Worm (Caenorhabditis elegans) whole organism, dauer: Measurements from ENCODE around the gene F49E12.10.
"Not testable (repeated sequence)": the region's sequence is repeated elsewhere in the genome, so short reads cannot be mapped to it uniquely, and the experiment has no call there.

Experiments
- unc-62 ChIP-seq: sonication (generic microtip); optimal IDR thresholded peaks from 2 replicates; lab custom pipeline; 2017; ENCODE audit warnings: missing biosample characterization, missing genetic modification reagents, missing genetic modification characterization

F49E12.10 gene

ce11 chrII:8417059-8417668 lies 26.3 kb downstream of the F49E12.10 start, which contains the start of gene fdgt-2:
Gene fdgt-2, plus strand, starts transcription at chrII:8417618.
- no peak for TF ChIP-seq unc-62 (GFP tag; lab: Kevin White, UChicago)

ce11 chrII:8419015-8419414 lies 28.2 kb downstream of the F49E12.10 start:
- TF ChIP-seq unc-62 (GFP tag; lab: Kevin White, UChicago), result no peak

DNA sequence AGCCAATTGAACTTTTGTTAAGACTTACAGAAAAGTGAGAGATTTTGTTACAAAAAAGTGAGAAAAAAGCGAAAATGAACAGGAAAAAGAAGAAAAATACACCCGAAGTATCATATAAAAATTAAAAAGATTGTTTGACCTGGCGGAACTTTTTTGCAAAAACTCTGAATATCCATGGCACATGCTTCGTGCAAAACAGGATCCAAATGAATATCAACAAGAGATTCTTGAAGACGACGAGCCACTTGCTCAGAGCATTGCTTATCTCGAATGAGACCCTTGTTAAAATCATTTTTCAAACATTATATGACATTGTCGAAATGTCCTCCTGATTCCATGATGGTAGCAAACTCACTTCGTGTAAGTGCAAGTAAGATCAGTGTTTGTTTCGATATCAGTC lies 28.9 kb downstream of the F49E12.10 start, which contains the start of gene F14E5.8:
Gene F14E5.8, plus strand, starts transcription at position 301 of the 400 bp plus-strand sequence.
- not testable (repeated sequence) for TF ChIP-seq unc-62 (GFP tag; lab: Kevin White, UChicago)

DNA sequence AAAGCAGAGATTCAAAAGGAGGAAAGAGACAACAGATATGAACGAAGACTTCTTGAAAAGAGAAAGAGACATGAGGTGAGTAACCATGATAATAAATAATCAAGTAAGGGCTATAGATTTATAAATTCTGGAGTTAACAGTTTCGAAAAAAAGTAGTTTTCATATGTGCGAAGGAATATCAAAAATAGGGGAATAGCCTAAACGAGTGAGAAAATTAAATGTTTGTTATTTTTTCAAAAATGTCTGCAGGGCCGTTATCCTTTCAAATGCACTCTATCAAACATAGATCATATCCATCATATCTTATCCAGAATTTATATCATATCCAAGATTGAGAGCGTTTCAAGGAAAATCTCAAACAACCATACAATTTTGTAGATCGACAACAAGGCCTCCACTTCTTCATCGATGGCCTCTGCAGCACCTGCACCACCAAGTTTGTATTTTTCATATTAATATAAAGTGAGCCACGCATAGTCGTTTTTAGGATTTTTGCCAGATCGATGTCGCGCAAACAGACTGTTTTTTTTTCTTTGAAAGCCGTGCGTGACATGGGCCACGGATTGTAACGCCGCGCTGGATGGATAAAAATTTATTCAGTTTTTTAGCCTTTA lies 30.0 kb downstream of the F49E12.10 start:
- no peak for TF ChIP-seq unc-62 (GFP tag; lab: Kevin White, UChicago)

DNA sequence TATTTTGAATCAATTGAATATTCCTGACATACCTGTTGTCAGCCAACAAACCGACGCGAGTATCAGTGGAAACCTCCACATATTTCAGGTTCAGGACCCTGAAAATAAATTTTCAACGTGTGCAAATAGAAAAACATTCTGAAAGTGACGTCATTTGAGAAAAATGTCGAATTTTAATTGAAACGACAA lies 37.8 kb downstream of the F49E12.10 start, which contains the start of gene F14E5.2:
Gene F14E5.2, minus strand, starts transcription at position 101 of the 189 bp plus-strand sequence.
- TF ChIP-seq unc-62 (GFP tag; lab: Kevin White, UChicago), result no peak

DNA sequence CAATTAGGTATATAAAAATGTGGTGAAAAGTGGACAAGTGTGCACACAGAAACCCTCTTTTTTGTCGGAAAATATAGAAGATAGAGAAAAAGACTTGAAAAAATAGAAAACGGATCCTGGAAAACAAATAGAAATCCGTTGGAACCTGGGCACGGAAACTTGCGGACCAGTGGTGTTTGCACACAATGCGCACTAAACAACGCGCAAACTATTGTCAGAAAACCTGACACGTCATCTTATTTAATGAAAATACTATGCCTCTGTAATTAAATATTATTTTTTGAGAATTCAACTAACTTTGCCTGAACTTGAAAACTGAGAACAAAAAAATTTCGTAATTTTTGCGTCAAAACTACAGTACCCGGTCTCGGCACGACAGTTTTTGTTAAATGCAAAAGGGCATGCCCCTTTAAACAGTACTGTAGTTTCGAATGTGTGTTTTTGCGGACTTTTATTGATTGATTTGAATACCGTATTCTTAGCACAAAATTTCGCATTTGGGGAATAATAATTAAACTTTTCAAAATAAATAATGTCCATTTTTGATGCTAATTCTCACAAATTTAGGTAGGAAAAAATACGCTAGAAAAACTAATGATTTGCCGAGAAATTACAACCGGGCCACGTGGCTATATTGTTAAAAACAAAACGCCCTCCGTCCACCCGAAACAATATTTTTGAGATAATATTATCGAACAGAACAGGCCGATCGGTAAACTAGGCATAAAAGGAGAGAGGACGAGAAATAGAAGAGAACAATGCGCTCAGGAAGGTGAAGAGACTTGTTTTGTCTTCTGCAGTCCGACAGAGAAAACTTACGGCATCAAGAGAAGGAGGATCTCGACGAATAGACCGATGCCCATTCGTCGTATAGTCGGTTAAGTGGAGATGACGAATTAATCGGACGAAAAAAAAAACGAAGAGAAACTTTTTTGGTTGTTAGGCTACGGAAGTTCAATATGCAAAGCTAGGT lies 38.4 kb downstream of the F49E12.10 start:
- no peak for TF ChIP-seq unc-62 (GFP tag; lab: Kevin White, UChicago)

- TF ChIP-seq unc-62 (GFP tag; lab: Kevin White, UChicago), result no peak
Observed at ce11 chrII:8431954-8432353, 41.1 kb downstream of the F49E12.10 start, which contains the start of gene acp-2. Gene acp-2, minus strand, starts transcription at chrII:8432054.

ce11 chrII:8435005-8435404 lies 44.2 kb downstream of the F49E12.10 start, which contains the start of gene acp-4:
Gene acp-4, minus strand, starts transcription at chrII:8435105.
- TF ChIP-seq unc-62 (GFP tag; lab: Kevin White, UChicago), result no peak

ce11 chrII:8437035-8437434 lies 46.2 kb downstream of the F49E12.10 start, which contains the start of gene acp-3:
Gene acp-3, minus strand, starts transcription at chrII:8437135.
- TF ChIP-seq unc-62 (GFP tag; lab: Kevin White, UChicago), result no peak

DNA sequence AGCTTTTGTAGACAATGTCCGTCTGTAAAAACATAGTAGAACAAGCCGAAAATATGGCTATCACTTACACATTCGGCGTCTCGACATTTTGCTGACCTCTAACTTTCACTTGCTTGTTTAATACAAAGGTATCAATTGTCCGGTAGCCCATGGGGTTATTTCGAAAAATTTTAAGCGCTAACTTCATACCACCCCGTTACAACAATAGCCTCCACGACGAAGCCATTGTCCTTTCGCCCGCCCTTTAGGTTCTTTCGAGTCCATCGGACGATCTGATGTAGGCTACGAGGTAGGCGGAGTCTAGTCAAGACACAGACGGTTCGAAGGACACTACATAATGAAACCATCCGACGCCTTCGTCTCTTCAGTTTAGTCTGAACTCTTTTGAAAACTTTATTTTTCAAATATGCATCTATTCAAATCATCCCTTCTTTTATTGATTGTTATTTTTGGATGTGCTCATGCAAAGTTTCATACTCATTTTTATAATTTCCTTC lies 48.0 kb downstream of the F49E12.10 start, which contains the start of gene lips-10:
Gene lips-10, plus strand, starts transcription at position 378 of the 497 bp plus-strand sequence.
- TF ChIP-seq unc-62 (GFP tag; lab: Kevin White, UChicago), result no peak

DNA sequence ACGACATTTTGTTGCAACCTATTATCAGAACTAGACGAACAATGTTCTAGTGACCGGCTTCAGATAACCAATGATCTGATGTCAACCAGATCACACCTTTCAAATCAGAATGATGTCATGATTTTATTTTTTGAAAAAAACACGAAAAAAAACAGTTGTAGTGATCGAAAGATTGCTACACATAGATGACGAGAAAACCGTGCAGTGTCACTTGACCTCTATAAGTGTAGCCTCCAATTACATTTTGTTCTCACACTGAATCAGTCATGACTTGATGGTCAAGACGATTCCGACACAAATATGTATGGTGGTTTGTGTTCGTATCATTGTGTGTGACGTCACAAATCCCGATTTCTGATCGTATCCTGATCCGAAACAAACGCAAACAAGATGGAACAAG lies 49.2 kb downstream of the F49E12.10 start:
- no peak for TF ChIP-seq unc-62 (GFP tag; lab: Kevin White, UChicago)

- no peak for TF ChIP-seq unc-62 (GFP tag; lab: Kevin White, UChicago)
Observed at ce11 chrII:8440792-8441191, 49.9 kb downstream of the F49E12.10 start.

ce11 chrII:8441519-8441918 lies 50.7 kb downstream of the F49E12.10 start:
- TF ChIP-seq unc-62 (GFP tag; lab: Kevin White, UChicago), result no peak
